Fruit fly (Drosophila melanogaster): ENCODE results near the gene CG33764.

DNA sequence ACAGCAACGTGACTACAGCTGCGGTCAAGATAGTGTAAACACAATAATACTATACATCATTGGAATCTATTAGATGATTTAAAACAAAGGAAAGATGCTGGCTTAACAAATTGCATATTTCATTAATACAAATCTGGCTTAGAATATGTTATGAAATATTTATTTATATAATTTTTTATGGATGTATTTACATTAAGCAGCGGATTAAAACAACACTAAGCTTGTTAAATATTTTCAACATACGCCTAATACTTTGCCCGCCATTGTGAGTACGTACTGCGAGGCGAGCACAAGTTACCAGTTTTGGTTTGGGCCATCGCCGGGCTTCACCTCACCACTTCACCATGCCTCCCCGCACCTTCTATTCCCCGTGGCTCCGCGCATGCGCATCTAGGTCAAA is 2.6 kb upstream of the CG33764 start:
- TF ChIP-seq lola (GFP tag; optimal IDR thresholded peaks at IDR 0.05) = no peak
- TF ChIP-seq Hnf4 (GFP tag; optimal IDR thresholded peaks at IDR 0.05) = peak; percentile 52
- TF ChIP-seq Mio (GFP tag; optimal IDR thresholded peaks at IDR 0.05) = no peak
- TF ChIP-seq dsf (GFP tag; optimal IDR thresholded peaks at IDR 0.05; ENCODE audit: borderline replicate concordance) = no peak
- no peak for TF ChIP-seq Hr78 (GFP tag; optimal IDR thresholded peaks at IDR 0.05)
- TF ChIP-seq fru (GFP tag; optimal IDR thresholded peaks at IDR 0.05) = peak; percentile 71
- no peak for TF ChIP-seq Myc (optimal IDR thresholded peaks at IDR 0.05)
- TF ChIP-seq Jra (GFP tag; optimal IDR thresholded peaks at IDR 0.05) = no peak
